Worm (Caenorhabditis elegans): ENCODE measurements around the gene rer-1.

ce11 chrII:8851996-8852587 lies 40.9 kb downstream of the rer-1 start, which contains the start of gene oac-46:
- TF ChIP-seq nhr-11 (tag; optimal IDR thresholded peaks at IDR 0.05) (no peak), dmd-4 (tag; optimal IDR thresholded peaks at IDR 0.05; ENCODE audit: borderline replicate concordance) (no peak), unc-42 (tag; optimal IDR thresholded peaks at IDR 0.05) (no peak), ceh-24 (tag; optimal IDR thresholded peaks at IDR 0.05) (no peak), tbx-2 (tag; optimal IDR thresholded peaks at IDR 0.05) (no peak), pha-4 (tag; optimal IDR thresholded peaks at IDR 0.05) (no peak), zip-5 (tag; optimal IDR thresholded peaks at IDR 0.05) (no peak), ceh-9 (tag; optimal IDR thresholded peaks at IDR 0.05) (no peak), madf-2 (tag; optimal IDR thresholded peaks at IDR 0.05) (no peak), pros-1 (tag; optimal IDR thresholded peaks at IDR 0.05) (no peak)

Measured in whole organism, late embryonic.